Worm (Caenorhabditis elegans) whole organism, late embryonic: Measurements from ENCODE around the gene ZK742.3.

Source experiments
- F13H6.1 ChIP-seq: sonication (generic microtip); optimal IDR thresholded peaks from 2 replicates; lab custom pipeline; 2016; ENCODE audit warnings: missing genetic modification characterization, missing compliant biosample characterization
- nfya-1 ChIP-seq: sonication (generic microtip); optimal IDR thresholded peaks from 2 replicates; lab custom pipeline; 2017; ENCODE audit warnings: missing genetic modification characterization, mild to moderate bottlenecking, missing compliant biosample characterization, antibody characterized with exemption, moderate library complexity
- unc-3 ChIP-seq, 2 experiments: fragments of 200-800 bp in 1 of 2; sonication (Bioruptor generic) in 1 of 2; sonication (generic microtip) in 1 of 2; conservative IDR thresholded peaks in 1 of 2; optimal IDR thresholded peaks in 1 of 2; 2 replicates each; pipeline versions ENCODE4 v1.3.6 to Lab custom; 2016 to 2022; ENCODE audit warnings: missing compliant biosample characterization in 2 of 2, missing genetic modification characterization in 2 of 2, missing genetic modification reagents in 1 of 2

DNA sequence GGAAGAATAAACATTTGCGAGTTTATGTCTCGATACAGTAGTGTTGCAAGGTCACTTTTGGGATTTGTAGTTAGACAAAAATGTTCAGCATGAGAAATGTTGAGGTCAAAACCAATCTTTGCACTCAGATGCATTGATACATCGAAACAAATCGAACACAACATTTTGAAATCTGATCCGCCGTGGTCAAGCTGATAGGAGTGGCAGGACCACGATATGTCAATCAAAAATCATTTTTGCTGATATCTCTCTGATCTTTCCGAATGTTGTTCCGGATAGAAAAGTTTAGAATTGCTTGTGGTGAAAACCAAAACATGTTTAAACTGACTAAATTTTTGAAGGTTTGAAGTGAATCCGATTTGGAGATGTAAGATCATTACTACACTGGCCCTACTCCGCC lies 16.1 kb upstream of the ZK742.3 start:
- TF ChIP-seq unc-3 (GFP tag; conservative IDR thresholded peaks at IDR 0.05; lab: Robert Waterston, UW), result no peak
- TF ChIP-seq unc-3 (tag; optimal IDR thresholded peaks at IDR 0.05; lab: Kevin White, UChicago), result no peak
- no peak for TF ChIP-seq F13H6.1 (tag; lab: Kevin White, UChicago)
- no peak for TF ChIP-seq nfya-1 (tag; lab: Kevin White, UChicago)
